Fruit fly (Drosophila melanogaster): ENCODE results near the gene Ubi-p63E.

Gene Ubi-p63E

DNA sequence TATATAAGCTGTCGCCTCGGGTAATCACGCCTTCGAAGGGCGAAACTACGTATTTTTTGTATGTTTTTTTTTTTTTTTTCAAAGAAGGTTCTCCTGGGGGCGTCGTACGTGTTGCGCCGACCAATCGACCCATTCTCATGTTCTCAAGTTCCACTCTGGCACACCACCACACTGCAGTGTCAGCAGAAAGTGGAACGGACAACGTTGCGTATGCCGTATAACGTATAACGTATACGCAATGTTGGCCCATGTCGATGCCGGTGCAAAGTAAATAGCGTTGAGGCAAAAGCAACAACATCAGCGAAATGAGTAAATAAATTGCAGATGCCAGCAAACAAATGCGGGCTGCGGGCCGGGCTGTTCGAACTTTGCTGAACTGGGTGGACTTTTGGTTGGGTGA, 9.2 kb upstream of the Ubi-p63E start:
- TF ChIP-seq Dll (optimal IDR thresholded peaks at IDR 0.05) (no peak), CG8478 (optimal IDR thresholded peaks at IDR 0.05) (no peak), usp (GFP tag; optimal IDR thresholded peaks at IDR 0.05) (no peak), psq (optimal IDR thresholded peaks at IDR 0.05) (no peak), EcR (GFP tag; optimal IDR thresholded peaks at IDR 0.05) (no peak), pan (optimal IDR thresholded peaks at IDR 0.05) (no peak)

DNA sequence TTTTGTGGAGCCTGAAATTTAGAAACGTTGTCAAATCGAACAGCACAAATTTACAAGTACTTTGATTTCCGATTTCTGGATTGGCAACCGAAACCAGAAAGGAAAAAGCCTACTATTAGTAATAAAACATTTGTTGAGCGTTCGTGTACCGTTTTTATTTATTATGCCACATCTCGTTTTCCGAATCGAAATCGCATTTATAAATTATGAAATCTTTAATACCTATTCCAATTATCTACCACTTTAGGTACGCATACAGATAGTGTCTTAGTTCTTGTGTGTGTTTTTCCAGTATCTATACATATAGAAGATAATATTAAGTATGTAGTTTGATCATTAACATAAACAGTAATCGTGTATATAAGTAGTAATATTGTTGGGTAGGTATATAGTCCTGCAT, 6.8 kb upstream of the Ubi-p63E start, which contains the start of gene mge:
Gene mge, minus strand, starts transcription at position 101 of the 400 bp plus-strand sequence.
- TF ChIP-seq CG8478 (optimal IDR thresholded peaks at IDR 0.05) (no peak), usp (GFP tag; optimal IDR thresholded peaks at IDR 0.05) (no peak), Dll (optimal IDR thresholded peaks at IDR 0.05) (no peak), psq (optimal IDR thresholded peaks at IDR 0.05) (no peak), EcR (GFP tag; optimal IDR thresholded peaks at IDR 0.05) (no peak), pan (optimal IDR thresholded peaks at IDR 0.05) (no peak)

- TF ChIP-seq pan (optimal IDR thresholded peaks at IDR 0.05) (no peak), EcR (GFP tag; optimal IDR thresholded peaks at IDR 0.05) (peak in 1 of 2 experiments; percentile 25)
These were observed 6.1 kb upstream of the Ubi-p63E start for dm6 chr3L:3908838-3909810.

dm6 chr3L:3905111-3905510, 2.1 kb upstream of the Ubi-p63E start, which contains the start of gene ida:
Gene ida, plus strand, starts transcription at chr3L:3905344.
- TF ChIP-seq CG8478 (optimal IDR thresholded peaks at IDR 0.05) = no peak
- no peak for TF ChIP-seq psq (optimal IDR thresholded peaks at IDR 0.05)
- TF ChIP-seq EcR (GFP tag; optimal IDR thresholded peaks at IDR 0.05) = no peak
- TF ChIP-seq Dll (optimal IDR thresholded peaks at IDR 0.05) = no peak
- TF ChIP-seq usp (GFP tag; optimal IDR thresholded peaks at IDR 0.05) = no peak
- no peak for TF ChIP-seq pan (optimal IDR thresholded peaks at IDR 0.05)

DNA sequence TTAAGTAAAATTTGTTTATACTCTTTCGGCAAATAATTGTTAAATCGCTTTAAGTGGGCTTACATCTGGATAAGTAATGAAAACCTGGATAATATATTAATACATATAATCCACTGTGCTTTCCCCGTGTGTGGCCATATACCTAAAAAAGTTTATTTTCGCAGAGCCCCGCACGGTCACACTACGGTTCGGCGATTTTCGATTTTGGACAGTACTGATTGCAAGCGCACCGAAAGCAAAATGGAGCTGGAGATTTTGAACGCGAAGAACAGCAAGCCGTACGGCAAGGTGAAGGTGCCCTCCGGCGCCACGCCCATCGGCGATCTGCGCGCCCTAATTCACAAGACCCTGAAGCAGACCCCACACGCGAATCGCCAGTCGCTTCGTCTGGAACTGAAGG, 317 bp upstream of the Ubi-p63E start, which contains the start of gene Sc2:
Gene Sc2, plus strand, starts transcription at position 192 of the 400 bp plus-strand sequence.
- no peak for TF ChIP-seq Dll (optimal IDR thresholded peaks at IDR 0.05)
- no peak for TF ChIP-seq psq (optimal IDR thresholded peaks at IDR 0.05)
- TF ChIP-seq usp (GFP tag; optimal IDR thresholded peaks at IDR 0.05) = no peak

- TF ChIP-seq psq (optimal IDR thresholded peaks at IDR 0.05) = no peak
- TF ChIP-seq CG8478 (optimal IDR thresholded peaks at IDR 0.05) = no peak
- TF ChIP-seq Dll (optimal IDR thresholded peaks at IDR 0.05) = no peak
- TF ChIP-seq EcR (GFP tag; optimal IDR thresholded peaks at IDR 0.05) = no peak
- no peak for TF ChIP-seq pan (optimal IDR thresholded peaks at IDR 0.05)
- TF ChIP-seq usp (GFP tag; optimal IDR thresholded peaks at IDR 0.05) = no peak
These were observed 1.0 kb downstream of the Ubi-p63E start for dm6 chr3L:3901865-3902490.

DNA sequence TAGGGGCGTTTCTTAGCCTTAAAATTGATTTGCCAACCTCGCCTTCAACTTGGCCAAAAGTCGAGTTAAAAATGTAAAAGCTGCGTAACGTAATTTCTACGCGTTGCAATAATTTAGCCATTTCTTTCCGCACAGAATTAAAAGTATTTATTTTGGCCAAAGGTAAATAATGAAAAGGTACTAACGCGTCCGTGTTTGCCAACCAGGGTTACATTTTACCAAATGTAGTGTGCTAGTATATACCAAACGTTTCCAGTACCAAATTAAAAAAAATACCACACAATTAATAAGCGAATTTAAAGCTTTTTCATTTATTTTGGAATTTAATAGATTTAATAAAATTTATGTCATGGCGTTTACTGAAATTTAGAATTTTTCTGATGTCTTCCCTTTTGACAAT, 4.0 kb downstream of the Ubi-p63E start, which contains the start of gene Ccz1:
Gene Ccz1, minus strand, starts transcription at position 179 of the 400 bp plus-strand sequence.
- TF ChIP-seq EcR (GFP tag; optimal IDR thresholded peaks at IDR 0.05) (no peak), Dll (optimal IDR thresholded peaks at IDR 0.05) (no peak), usp (GFP tag; optimal IDR thresholded peaks at IDR 0.05) (no peak), CG8478 (optimal IDR thresholded peaks at IDR 0.05) (no peak), psq (optimal IDR thresholded peaks at IDR 0.05) (no peak), pan (optimal IDR thresholded peaks at IDR 0.05) (no peak)

dm6 chr3L:3896553-3897034, 6.4 kb downstream of the Ubi-p63E start, which contains the start of the genes Gr63a and Lamtor4:
Gene Gr63a, minus strand, starts transcription at chr3L:3896603.
Gene Lamtor4, plus strand, starts transcription at chr3L:3896900.
- no peak for TF ChIP-seq EcR (GFP tag; optimal IDR thresholded peaks at IDR 0.05)
- TF ChIP-seq usp (GFP tag; optimal IDR thresholded peaks at IDR 0.05) = no peak
- no peak for TF ChIP-seq Dll (optimal IDR thresholded peaks at IDR 0.05)
- no peak for TF ChIP-seq psq (optimal IDR thresholded peaks at IDR 0.05)
- TF ChIP-seq CG8478 (optimal IDR thresholded peaks at IDR 0.05) = no peak
- no peak for TF ChIP-seq pan (optimal IDR thresholded peaks at IDR 0.05)

DNA sequence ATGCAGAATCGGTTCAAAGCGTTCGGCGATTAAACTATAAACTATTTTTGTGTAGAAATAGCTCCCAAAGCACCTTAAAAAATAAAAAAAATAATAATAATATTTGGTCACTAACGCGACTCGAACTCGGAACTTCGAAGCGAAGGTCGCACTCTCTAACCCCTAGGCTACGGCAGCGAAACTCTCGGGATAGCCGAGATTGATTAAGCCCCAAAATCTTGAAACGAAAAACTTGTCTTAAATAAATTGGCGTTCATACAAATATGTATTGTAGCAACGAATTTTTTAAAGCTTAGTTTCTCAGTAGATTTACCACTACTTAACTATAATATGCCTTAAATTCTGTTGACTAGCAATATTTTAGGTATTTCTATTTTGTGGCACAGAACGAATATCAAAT, 8.6 kb downstream of the Ubi-p63E start:
- TF ChIP-seq usp (GFP tag; optimal IDR thresholded peaks at IDR 0.05) (no peak), pan (optimal IDR thresholded peaks at IDR 0.05) (no peak)

DNA sequence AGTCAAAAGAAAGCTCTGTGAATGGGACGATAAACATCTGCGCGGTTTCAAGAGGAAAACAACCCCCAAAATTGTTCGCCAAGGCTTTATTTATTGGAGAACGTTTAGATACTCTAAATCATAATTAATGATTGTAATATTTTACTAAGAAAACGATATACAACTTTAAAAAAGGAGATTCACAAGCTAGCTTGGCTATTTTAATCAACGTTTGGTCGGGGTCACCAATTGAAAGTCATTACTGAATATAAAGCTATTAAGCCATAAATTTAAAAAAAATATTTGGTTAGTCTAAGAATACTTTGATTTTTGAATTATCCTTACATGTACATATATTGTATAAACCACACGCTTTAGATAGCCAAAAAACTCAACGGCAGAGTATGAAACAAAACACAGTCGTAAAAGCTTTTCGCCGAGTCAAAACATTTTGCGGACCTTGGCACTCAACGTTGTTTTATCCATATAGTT, 10.8 kb downstream of the Ubi-p63E start, which contains the start of gene Fie:
Gene Fie, plus strand, starts transcription at position 421 of the 471 bp plus-strand sequence.
- TF ChIP-seq EcR (GFP tag; optimal IDR thresholded peaks at IDR 0.05) (no peak), usp (GFP tag; optimal IDR thresholded peaks at IDR 0.05) (no peak)

DNA sequence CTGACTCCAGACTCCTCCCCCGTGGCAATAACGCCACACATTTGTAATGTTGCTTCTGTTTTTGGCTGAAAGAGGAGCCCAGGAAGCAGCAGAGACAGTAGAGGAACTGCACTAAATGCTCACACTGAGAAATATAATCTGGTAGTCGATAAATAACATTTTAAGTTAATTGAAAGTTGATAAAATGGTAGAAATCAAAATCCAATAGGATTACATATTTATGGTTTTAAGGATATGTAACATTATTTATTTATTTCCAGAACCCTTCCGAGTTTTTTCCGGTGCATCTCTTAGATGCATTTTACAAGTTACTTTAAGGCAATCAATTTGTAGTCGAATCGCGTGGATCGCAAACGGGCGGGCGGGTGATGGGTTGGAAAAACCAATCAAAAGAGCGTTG, 12.1 kb downstream of the Ubi-p63E start:
- TF ChIP-seq psq (optimal IDR thresholded peaks at IDR 0.05) = no peak
- TF ChIP-seq EcR (GFP tag; optimal IDR thresholded peaks at IDR 0.05) = no peak
- no peak for TF ChIP-seq CG8478 (optimal IDR thresholded peaks at IDR 0.05)
- TF ChIP-seq Dll (optimal IDR thresholded peaks at IDR 0.05) = no peak
- no peak for TF ChIP-seq usp (GFP tag; optimal IDR thresholded peaks at IDR 0.05)
- no peak for TF ChIP-seq pan (optimal IDR thresholded peaks at IDR 0.05)

- no peak for TF ChIP-seq usp (GFP tag; optimal IDR thresholded peaks at IDR 0.05)
- TF ChIP-seq EcR (GFP tag; optimal IDR thresholded peaks at IDR 0.05) = no peak
- no peak for TF ChIP-seq psq (optimal IDR thresholded peaks at IDR 0.05)
- TF ChIP-seq Dll (optimal IDR thresholded peaks at IDR 0.05) = no peak
- TF ChIP-seq pan (optimal IDR thresholded peaks at IDR 0.05) = no peak
- no peak for TF ChIP-seq CG8478 (optimal IDR thresholded peaks at IDR 0.05)
These were observed 15.6 kb downstream of the Ubi-p63E start for dm6 chr3L:3887392-3887791.
